Worm (Caenorhabditis elegans) whole organism, L3 larva: ENCODE measurements around the gene Y58A7A.3.

Experiments
- R02D3.7 ChIP-seq: fragments of 150-350 bp; optimal IDR thresholded peaks from 2 replicates; lab custom pipeline; 2014; ENCODE audit warnings: missing biosample characterization, missing genetic modification characterization
- aly-2 ChIP-seq: fragments of 150-350 bp; optimal IDR thresholded peaks from 2 replicates; lab custom pipeline; 2014; ENCODE audit warnings: missing biosample characterization, missing genetic modification characterization
- ceh-16 ChIP-seq: sonication (generic microtip); optimal IDR thresholded peaks from 2 replicates; lab custom pipeline; 2017; ENCODE audit warnings: missing biosample characterization, missing genetic modification characterization
- ceh-28 ChIP-seq: fragments of 150-350 bp; optimal IDR thresholded peaks from 2 replicates; lab custom pipeline; 2014; ENCODE audit warnings: missing biosample characterization, missing genetic modification reagents, missing genetic modification characterization
- elt-2 ChIP-seq: sonication (generic microtip); optimal IDR thresholded peaks from 2 replicates; lab custom pipeline; 2016; ENCODE audit warnings: missing genetic modification reagents, mild to moderate bottlenecking, missing genetic modification characterization, missing compliant biosample characterization
- elt-3 ChIP-seq, 3 experiments: fragments of 150-350 bp in 1 of 3; sonication (generic microtip) in 2 of 3; optimal IDR thresholded peaks; 2 replicates in 2 of 3; 4 replicates in 1 of 3; lab custom pipeline; 2014 to 2017; ENCODE audit warnings: missing biosample characterization in 3 of 3, missing genetic modification characterization in 3 of 3
- eor-1 ChIP-seq, 2 experiments: fragments of 150-350 bp; optimal IDR thresholded peaks; 2 replicates each; lab custom pipeline; 2014 to 2018; ENCODE audit warnings: missing biosample characterization in 2 of 2, missing genetic modification characterization in 2 of 2
- fos-1 ChIP-seq: fragments of 150-350 bp; optimal IDR thresholded peaks from 2 replicates; lab custom pipeline; 2014; ENCODE audit warnings: missing biosample characterization, missing genetic modification characterization
- jun-1 ChIP-seq: fragments of 150-350 bp; optimal IDR thresholded peaks from 2 replicates; lab custom pipeline; 2014; ENCODE audit warnings: missing biosample characterization, missing genetic modification reagents, missing genetic modification characterization
- lin-39 ChIP-seq: fragments of 150-350 bp; optimal IDR thresholded peaks from 2 replicates; lab custom pipeline; 2018; ENCODE audit warnings: missing biosample characterization, missing genetic modification reagents, missing genetic modification characterization
- nfya-1 ChIP-seq: sonication (generic microtip); optimal IDR thresholded peaks from 2 replicates; lab custom pipeline; 2017; ENCODE audit warnings: missing genetic modification characterization, mild to moderate bottlenecking, missing compliant biosample characterization, antibody characterized with exemption, moderate library complexity; ENCODE audit not compliant: insufficient read depth
- nhr-237 ChIP-seq: fragments of 150-350 bp; optimal IDR thresholded peaks from 2 replicates; lab custom pipeline; 2014; ENCODE audit warnings: missing biosample characterization, missing genetic modification characterization
- nhr-67 ChIP-seq: fragments of 150-350 bp; optimal IDR thresholded peaks from 2 replicates; lab custom pipeline; 2014; ENCODE audit warnings: missing biosample characterization, missing genetic modification characterization
- pha-4 ChIP-seq: fragments of 150-350 bp; optimal IDR thresholded peaks from 2 replicates; lab custom pipeline; 2014; ENCODE audit warnings: missing biosample characterization, missing genetic modification reagents, missing genetic modification characterization
- pqm-1 ChIP-seq: fragments of 150-350 bp; optimal IDR thresholded peaks from 2 replicates; lab custom pipeline; 2017; ENCODE audit warnings: missing biosample characterization, missing genetic modification characterization, inconsistent platforms
- skn-1 ChIP-seq: fragments of 150-350 bp; optimal IDR thresholded peaks from 2 replicates; lab custom pipeline; 2014; ENCODE audit warnings: missing biosample characterization, missing genetic modification characterization
- ztf-11 ChIP-seq: fragments of 150-350 bp; optimal IDR thresholded peaks from 2 replicates; lab custom pipeline; 2014; ENCODE audit warnings: missing biosample characterization, missing genetic modification characterization
- ztf-4 ChIP-seq: fragments of 150-350 bp; optimal IDR thresholded peaks from 2 replicates; lab custom pipeline; 2014; ENCODE audit warnings: missing biosample characterization, missing genetic modification characterization

Gene Y58A7A.3

ce11 chrV:5031764-5032163 is 48.9 kb downstream of the Y58A7A.3 start:
- TF ChIP-seq jun-1 = no peak
- peak; percentile 66 for TF ChIP-seq elt-2 (tag; lab: Kevin White, UChicago)
- no peak for TF ChIP-seq R02D3.7 (tag; lab: Kevin White, UChicago)

- TF ChIP-seq aly-2 (no peak), ztf-11 (tag; lab: Kevin White, UChicago) (no peak), ceh-16 (no peak), eor-1 (tag; optimal IDR thresholded peaks at IDR 0.05; lab: Kevin White, UChicago) (no peak), ztf-4 (tag; lab: Kevin White, UChicago) (no peak), lin-39 (tag; lab: Kevin White, UChicago) (no peak), nhr-237 (tag; lab: Kevin White, UChicago) (no peak), nfya-1 (no peak), nhr-67 (no peak)
Measured at ce11 chrV:5030715-5031114, 50.0 kb downstream of the Y58A7A.3 start, which contains the start of gene swt-7. TSS of gene swt-7 (minus strand) at chrV:5030815.

- TF ChIP-seq pha-4 (tag; lab: Kevin White, UChicago) (peak; percentile 28), jun-1 (peak; percentile 3), elt-2 (tag; lab: Kevin White, UChicago) (peak; percentile 88), skn-1 (tag; lab: Kevin White, UChicago) (peak; percentile 38), elt-3 (tag; optimal IDR thresholded peaks at IDR 0.05; lab: Kevin White, UChicago) (no peak), ceh-28 (no peak), fos-1 (tag; lab: Kevin White, UChicago) (no peak), pqm-1 (peak; percentile 86)
- TF ChIP-seq, all 47 proteins: peak for 5
Measured at ce11 chrV:5030212-5030611, 50.5 kb downstream of the Y58A7A.3 start.
